Worm (Caenorhabditis elegans) whole organism, L3 larva: ENCODE measurements around the gene dsl-2.
A peak's percentile ranks its signal among the peaks of the same experiment; 100 is the strongest.
"Not testable (repeated sequence)": the region's sequence is repeated elsewhere in the genome, so short reads cannot be mapped to it uniquely, and the experiment has no call there.

ENCODE experiments used
- R02D3.7 ChIP-seq: fragments of 150-350 bp; optimal IDR thresholded peaks from 2 replicates; lab custom pipeline; 2014; ENCODE audit warnings: missing biosample characterization, missing genetic modification characterization
- aly-2 ChIP-seq: fragments of 150-350 bp; optimal IDR thresholded peaks from 2 replicates; lab custom pipeline; 2014; ENCODE audit warnings: missing biosample characterization, missing genetic modification characterization
- ama-1 ChIP-seq: fragments of 150-350 bp; optimal IDR thresholded peaks from 2 replicates; lab custom pipeline; 2018
- ceh-28 ChIP-seq: fragments of 150-350 bp; optimal IDR thresholded peaks from 2 replicates; lab custom pipeline; 2014; ENCODE audit warnings: missing biosample characterization, missing genetic modification reagents, missing genetic modification characterization
- ceh-82 ChIP-seq: fragments of 150-350 bp; optimal IDR thresholded peaks from 2 replicates; lab custom pipeline; 2014; ENCODE audit warnings: missing biosample characterization, missing genetic modification characterization
- daf-12 ChIP-seq: fragments of 150-350 bp; optimal IDR thresholded peaks from 2 replicates; lab custom pipeline; 2014; ENCODE audit warnings: missing biosample characterization, missing genetic modification reagents, missing genetic modification characterization
- egl-5 ChIP-seq: fragments of 150-350 bp; optimal IDR thresholded peaks from 2 replicates; lab custom pipeline; 2017; ENCODE audit warnings: missing biosample characterization, missing genetic modification reagents, missing genetic modification characterization, inconsistent platforms
- elt-1 ChIP-seq: fragments of 150-350 bp; optimal IDR thresholded peaks from 2 replicates; lab custom pipeline; 2014; ENCODE audit warnings: missing biosample characterization, missing genetic modification characterization
- elt-2 ChIP-seq: sonication (generic microtip); optimal IDR thresholded peaks from 2 replicates; lab custom pipeline; 2016; ENCODE audit warnings: missing genetic modification reagents, mild to moderate bottlenecking, missing genetic modification characterization, missing compliant biosample characterization
- elt-3 ChIP-seq, 3 experiments: fragments of 150-350 bp in 1 of 3; sonication (generic microtip) in 2 of 3; optimal IDR thresholded peaks; 2 replicates in 2 of 3; 4 replicates in 1 of 3; lab custom pipeline; 2014 to 2017; ENCODE audit warnings: missing biosample characterization in 3 of 3, missing genetic modification characterization in 3 of 3
- eor-1 ChIP-seq, 2 experiments: fragments of 150-350 bp; optimal IDR thresholded peaks; 2 replicates each; lab custom pipeline; 2014 to 2018; ENCODE audit warnings: missing biosample characterization in 2 of 2, missing genetic modification characterization in 2 of 2
- fkh-10 ChIP-seq: sonication (generic microtip); optimal IDR thresholded peaks from 2 replicates; lab custom pipeline; 2017; ENCODE audit warnings: missing biosample characterization, missing genetic modification reagents, missing genetic modification characterization
- fkh-2 ChIP-seq: fragments of 150-350 bp; optimal IDR thresholded peaks from 2 replicates; lab custom pipeline; 2014; ENCODE audit warnings: missing biosample characterization, missing genetic modification reagents, missing genetic modification characterization
- hmg-11 ChIP-seq: sonication (generic microtip); optimal IDR thresholded peaks from 2 replicates; lab custom pipeline; 2016; ENCODE audit warnings: missing genetic modification characterization, missing compliant biosample characterization
- jun-1 ChIP-seq: fragments of 150-350 bp; optimal IDR thresholded peaks from 2 replicates; lab custom pipeline; 2014; ENCODE audit warnings: missing biosample characterization, missing genetic modification reagents, missing genetic modification characterization
- lin-15B ChIP-seq: fragments of 150-350 bp; optimal IDR thresholded peaks from 2 replicates; lab custom pipeline; 2014; ENCODE audit warnings: missing biosample characterization, missing genetic modification characterization
- lin-39 ChIP-seq: fragments of 150-350 bp; optimal IDR thresholded peaks from 2 replicates; lab custom pipeline; 2018; ENCODE audit warnings: missing biosample characterization, missing genetic modification reagents, missing genetic modification characterization
- lsy-12 ChIP-seq: sonication (generic microtip); optimal IDR thresholded peaks from 2 replicates; lab custom pipeline; 2016; ENCODE audit warnings: mild to moderate bottlenecking, missing genetic modification characterization, missing compliant biosample characterization
- mdl-1 ChIP-seq: fragments of 150-350 bp; optimal IDR thresholded peaks from 2 replicates; lab custom pipeline; 2014; ENCODE audit warnings: missing biosample characterization, missing genetic modification characterization
- nfya-1 ChIP-seq: sonication (generic microtip); optimal IDR thresholded peaks from 2 replicates; lab custom pipeline; 2017; ENCODE audit warnings: missing genetic modification characterization, mild to moderate bottlenecking, missing compliant biosample characterization, antibody characterized with exemption, moderate library complexity; ENCODE audit not compliant: insufficient read depth
- nhr-11 ChIP-seq: fragments of 150-350 bp; optimal IDR thresholded peaks from 2 replicates; lab custom pipeline; 2014; ENCODE audit warnings: missing biosample characterization, missing genetic modification characterization
- nhr-12 ChIP-seq: fragments of 150-350 bp; optimal IDR thresholded peaks from 2 replicates; lab custom pipeline; 2014; ENCODE audit warnings: missing biosample characterization, missing genetic modification characterization
- nhr-23 ChIP-seq: fragments of 150-350 bp; optimal IDR thresholded peaks from 2 replicates; lab custom pipeline; 2014; ENCODE audit warnings: missing biosample characterization, missing genetic modification reagents, missing genetic modification characterization
- nhr-237 ChIP-seq: fragments of 150-350 bp; optimal IDR thresholded peaks from 2 replicates; lab custom pipeline; 2014; ENCODE audit warnings: missing biosample characterization, missing genetic modification characterization
- nhr-25 ChIP-seq: sonication (generic microtip); optimal IDR thresholded peaks from 2 replicates; lab custom pipeline; 2017; ENCODE audit warnings: missing biosample characterization, missing genetic modification characterization
- nhr-43 ChIP-seq: sonication (generic microtip); optimal IDR thresholded peaks from 2 replicates; lab custom pipeline; 2016; ENCODE audit warnings: mild to moderate bottlenecking, missing genetic modification characterization, missing compliant biosample characterization; ENCODE audit not compliant: poor library complexity, severe bottlenecking
- nhr-67 ChIP-seq: fragments of 150-350 bp; optimal IDR thresholded peaks from 2 replicates; lab custom pipeline; 2014; ENCODE audit warnings: missing biosample characterization, missing genetic modification characterization
- nhr-77 ChIP-seq: fragments of 150-350 bp; optimal IDR thresholded peaks from 2 replicates; lab custom pipeline; 2014; ENCODE audit warnings: missing biosample characterization, missing genetic modification characterization
- pha-4 ChIP-seq: fragments of 150-350 bp; optimal IDR thresholded peaks from 2 replicates; lab custom pipeline; 2014; ENCODE audit warnings: missing biosample characterization, missing genetic modification reagents, missing genetic modification characterization
- sea-2 ChIP-seq: fragments of 150-350 bp; sonication (generic microtip); optimal IDR thresholded peaks from 4 replicates; lab custom pipeline; 2014; ENCODE audit warnings: missing biosample characterization, missing genetic modification reagents, missing genetic modification characterization
- skn-1 ChIP-seq: fragments of 150-350 bp; optimal IDR thresholded peaks from 2 replicates; lab custom pipeline; 2014; ENCODE audit warnings: missing biosample characterization, missing genetic modification characterization
- tbx-2 ChIP-seq: sonication (generic microtip); optimal IDR thresholded peaks from 2 replicates; lab custom pipeline; 2016; ENCODE audit warnings: mild to moderate bottlenecking, missing genetic modification characterization, missing compliant biosample characterization
- unc-39 ChIP-seq: sonication (generic microtip); optimal IDR thresholded peaks from 4 replicates; lab custom pipeline; 2017; ENCODE audit warnings: missing biosample characterization, missing genetic modification characterization
- ztf-4 ChIP-seq: fragments of 150-350 bp; optimal IDR thresholded peaks from 2 replicates; lab custom pipeline; 2014; ENCODE audit warnings: missing biosample characterization, missing genetic modification characterization

The dsl-2 gene

ce11 chrIV:1199501-1199900 is 5.3 kb downstream of the dsl-2 start:
- TF ChIP-seq lin-39 (tag; lab: Kevin White, UChicago) (no peak), tbx-2 (no peak), ztf-4 (tag; lab: Kevin White, UChicago) (no peak), nhr-25 (tag; lab: Kevin White, UChicago) (no peak), nfya-1 (tag; lab: Kevin White, UChicago) (no peak), fkh-2 (tag; lab: Kevin White, UChicago) (no peak), fkh-10 (GFP tag; lab: Kevin White, UChicago) (no peak), sea-2 (no peak), ceh-82 (tag; lab: Kevin White, UChicago) (no peak), daf-12 (tag; lab: Kevin White, UChicago) (no peak), nhr-67 (no peak), lsy-12 (tag; lab: Kevin White, UChicago) (no peak), ceh-28 (tag; lab: Kevin White, UChicago) (no peak), mdl-1 (no peak), elt-2 (tag; lab: Kevin White, UChicago) (no peak), lin-15B (tag; lab: Kevin White, UChicago) (no peak), R02D3.7 (tag; lab: Kevin White, UChicago) (no peak)

ce11 chrIV:1192765-1193164 is 12.0 kb downstream of the dsl-2 start, which contains the start of gene spl-3:
Gene spl-3 (plus strand): TSS chrIV:1193065.
- no peak for TF ChIP-seq nhr-12 (tag; lab: Kevin White, UChicago)
- TF ChIP-seq ceh-28 (tag; lab: Kevin White, UChicago) = no peak
- no peak for TF ChIP-seq fkh-2 (tag; lab: Kevin White, UChicago)
- no peak for TF ChIP-seq nhr-11 (tag; lab: Kevin White, UChicago)
- no peak for TF ChIP-seq pha-4
- no peak for TF ChIP-seq elt-3 (tag; optimal IDR thresholded peaks at IDR 0.05; lab: Kevin White, UChicago)
- TF ChIP-seq ama-1 = no peak
- TF ChIP-seq nhr-237 (tag; lab: Kevin White, UChicago) = no peak
- TF ChIP-seq unc-39 (tag; lab: Kevin White, UChicago) = no peak
- TF ChIP-seq nfya-1 (tag; lab: Kevin White, UChicago) = no peak
- no peak for TF ChIP-seq fkh-10 (GFP tag; lab: Kevin White, UChicago)
- TF ChIP-seq ztf-4 (tag; lab: Kevin White, UChicago) = no peak
- TF ChIP-seq mdl-1 = no peak
- TF ChIP-seq aly-2 (tag; lab: Kevin White, UChicago) = no peak
- no peak for TF ChIP-seq egl-5
- no peak for TF ChIP-seq nhr-23 (tag; lab: Kevin White, UChicago)
- TF ChIP-seq elt-1 (tag; lab: Kevin White, UChicago) = no peak
- no peak for TF ChIP-seq tbx-2
- TF ChIP-seq nhr-77 (tag; lab: Kevin White, UChicago) = no peak
- no peak for TF ChIP-seq skn-1 (tag; lab: Kevin White, UChicago)

- TF ChIP-seq ceh-28 (tag; lab: Kevin White, UChicago); sea-2; eor-1 (tag; optimal IDR thresholded peaks at IDR 0.05; lab: Kevin White, UChicago): not testable (repeated sequence)
These were observed 17.3 kb downstream of the dsl-2 start, which contains the start of gene mdt-20 for ce11 chrIV:1187502-1187901. Gene mdt-20 (plus strand): TSS chrIV:1187802.

- TF ChIP-seq egl-5, mdl-1, nhr-67: not testable (repeated sequence)
- TF ChIP-seq, all 47 proteins: peak for 0; not testable (repeated sequence) for 47
These were observed 22.5 kb downstream of the dsl-2 start, which contains the start of gene rmif-2 for ce11 chrIV:1182292-1182691. Gene rmif-2 (plus strand): TSS chrIV:1182592.

ce11 chrIV:1177683-1178082 is 27.1 kb downstream of the dsl-2 start, which contains the start of gene Y104H12D.2:
Gene Y104H12D.2 (plus strand): TSS chrIV:1178022.
- TF ChIP-seq nhr-43 (tag; lab: Kevin White, UChicago) = no peak
- TF ChIP-seq hmg-11 = peak; percentile 8
- TF ChIP-seq pha-4 = peak; percentile 54
- TF ChIP-seq ztf-4 (tag; lab: Kevin White, UChicago) = no peak
- no peak for TF ChIP-seq mdl-1
- no peak for TF ChIP-seq unc-39 (tag; lab: Kevin White, UChicago)
- peak; percentile 23 for TF ChIP-seq lin-15B (tag; lab: Kevin White, UChicago)
- TF ChIP-seq daf-12 (tag; lab: Kevin White, UChicago) = no peak
- peak; percentile 29 for TF ChIP-seq nfya-1 (tag; lab: Kevin White, UChicago)
- no peak for TF ChIP-seq jun-1 (tag; lab: Kevin White, UChicago)
